Fruit fly (Drosophila melanogaster) whole organism, wandering third instar larva: Measurements from ENCODE around the gene IleRS-m.
A peak's percentile ranks its signal among the peaks of the same experiment; 100 is the strongest.

Experiments
- Abd-B ChIP-seq: fragments of >200 bp; optimal IDR thresholded peaks from 2 replicates; lab custom pipeline; 2017; ENCODE audit warnings: missing biosample characterization, missing genetic modification characterization
- Vsx2 ChIP-seq: fragments of 200-300, 225-300 bp; sonication (Bioruptor generic); optimal IDR thresholded peaks from 2 replicates; lab custom pipeline; 2018; ENCODE audit warnings: missing biosample characterization, missing genetic modification characterization; ENCODE audit not compliant: partially characterized antibody
- h ChIP-seq: fragments of 200-800 bp; sonication (Bioruptor generic); optimal IDR thresholded peaks from 3 replicates; lab custom pipeline; 2016; ENCODE audit warnings: missing biosample characterization, mild to moderate bottlenecking, missing genetic modification characterization
- jim ChIP-seq: fragments of 175-275, 200-325 bp; sonication (Bioruptor generic); optimal IDR thresholded peaks from 2 replicates; lab custom pipeline; 2016; ENCODE audit warnings: missing biosample characterization, mild to moderate bottlenecking, missing genetic modification characterization
- lola ChIP-seq: fragments of >200 bp; optimal IDR thresholded peaks from 2 replicates; lab custom pipeline; 2017; ENCODE audit warnings: missing biosample characterization, missing genetic modification characterization
- psq ChIP-seq: fragments of 200-800 bp; sonication (Bioruptor generic); optimal IDR thresholded peaks from 3 replicates; lab custom pipeline; 2017; ENCODE audit warnings: missing biosample characterization, mild to moderate bottlenecking, missing genetic modification characterization, moderate library complexity
- rgr ChIP-seq: fragments of 200-800 bp; sonication (Bioruptor generic); optimal IDR thresholded peaks from 3 replicates; lab custom pipeline; 2016; ENCODE audit warnings: missing biosample characterization, mild to moderate bottlenecking, missing genetic modification characterization
- tai ChIP-seq: sonication (Bioruptor generic); optimal IDR thresholded peaks from 2 replicates; lab custom pipeline; 2016; ENCODE audit warnings: missing biosample characterization, missing genetic modification characterization

DNA sequence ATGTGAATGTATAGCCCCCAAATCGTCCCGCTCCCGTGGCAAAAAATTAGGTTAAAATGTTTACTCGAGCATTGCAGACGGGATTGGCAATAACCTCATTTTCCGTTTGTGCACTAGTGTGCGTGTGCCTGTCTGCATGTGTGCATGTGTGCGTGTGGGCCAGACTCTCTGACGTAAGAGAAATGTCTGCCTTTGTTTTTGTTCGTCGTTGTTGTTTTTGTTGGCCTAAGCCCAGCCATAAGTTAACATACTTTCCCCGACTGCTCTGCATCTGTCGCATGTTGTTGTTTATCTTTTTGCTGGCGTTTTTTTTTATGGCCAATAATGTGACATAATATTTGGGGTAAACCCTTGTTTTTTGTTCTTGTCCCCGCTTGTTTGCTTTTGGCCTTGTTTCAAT lies 45.2 kb downstream of the IleRS-m start:
- TF ChIP-seq psq (GFP tag; lab: Kevin White, UChicago): no peak
- TF ChIP-seq Abd-B (GFP tag; lab: Kevin White, UChicago): no peak
- no peak for TF ChIP-seq rgr (GFP tag; lab: Kevin White, UChicago)
- TF ChIP-seq jim (GFP tag; lab: Kevin White, UChicago): no peak
- TF ChIP-seq tai (GFP tag; lab: Kevin White, UChicago): no peak
- no peak for TF ChIP-seq Vsx2 (GFP tag; lab: Kevin White, UChicago)
- TF ChIP-seq h (GFP tag; lab: Kevin White, UChicago): peak; percentile 7
- TF ChIP-seq lola (GFP tag; lab: Kevin White, UChicago): no peak
